Fruit fly (Drosophila melanogaster): Measurements from ENCODE around the gene CG8852.
A peak's percentile ranks its signal among the peaks of the same experiment; 100 is the strongest.

Gene CG8852

dm6 chr2L:3482712-3483111 lies 42.2 kb upstream of the CG8852 start (continued):
- TF ChIP-seq Hr38 (GFP tag; optimal IDR thresholded peaks at IDR 0.05) (no peak), Eip75B (GFP tag; optimal IDR thresholded peaks at IDR 0.05) (no peak), Ets21C (GFP tag; optimal IDR thresholded peaks at IDR 0.05) (no peak), Eip78C (GFP tag) (peak; percentile 84), OdsH (GFP tag; optimal IDR thresholded peaks at IDR 0.05) (peak; percentile 59), Gug (GFP tag; IDR thresholded peaks at IDR 0.05) (peak; percentile 75), fd85E (GFP tag; optimal IDR thresholded peaks at IDR 0.05) (no peak), CG10631 (GFP tag; optimal IDR thresholded peaks at IDR 0.05) (peak; percentile 50)

dm6 chr2L:3483672-3484071 lies 41.3 kb upstream of the CG8852 start:
- TF ChIP-seq acj6 (GFP tag; optimal IDR thresholded peaks at IDR 0.05) (no peak), CG4318 (GFP tag; optimal IDR thresholded peaks at IDR 0.05) (no peak), spab (GFP tag; optimal IDR thresholded peaks at IDR 0.05) (no peak), CG32006 (GFP tag; optimal IDR thresholded peaks at IDR 0.05) (peak; percentile 28), Ets21C (GFP tag; optimal IDR thresholded peaks at IDR 0.05) (no peak), Sox14 (GFP tag; optimal IDR thresholded peaks at IDR 0.05) (no peak), CG8119 (GFP tag; IDR thresholded peaks at IDR 0.05) (0 out of 3 replicates have a peak, but pooled peaks have one; percentile 30), svp (GFP tag) (no peak), CG16779 (tag; optimal IDR thresholded peaks at IDR 0.05) (no peak), esn (GFP tag; optimal IDR thresholded peaks at IDR 0.05) (no peak), Hr4 (GFP tag; optimal IDR thresholded peaks at IDR 0.05) (no peak), CG15336 (GFP tag; IDR thresholded peaks at IDR 0.05) (peak; percentile 57; the same call in 1 of the 2 replicates), CG3032 (tag; optimal IDR thresholded peaks at IDR 0.05) (no peak), CG6276 (GFP tag; optimal IDR thresholded peaks at IDR 0.05) (peak; percentile 3), fd85E (GFP tag; optimal IDR thresholded peaks at IDR 0.05) (no peak), eg (GFP tag; IDR thresholded peaks at IDR 0.05) (peak; percentile 57; the same call in 1 of the 3 replicates)

- TF ChIP-seq Hr39 (GFP tag; optimal IDR thresholded peaks at IDR 0.05) (no peak), ss (GFP tag; optimal IDR thresholded peaks at IDR 0.05) (no peak), CG8119 (GFP tag; IDR thresholded peaks at IDR 0.05) (peak; percentile 21; the same call in 1 of the 3 replicates), CG32006 (GFP tag; optimal IDR thresholded peaks at IDR 0.05) (peak; percentile 54), CG15336 (GFP tag; IDR thresholded peaks at IDR 0.05) (peak; percentile 28; the same call in 1 of the 2 replicates), eg (GFP tag; IDR thresholded peaks at IDR 0.05) (no peak), Hr4 (GFP tag; optimal IDR thresholded peaks at IDR 0.05) (peak; percentile 26), CG7368 (GFP tag; optimal IDR thresholded peaks at IDR 0.05) (no peak), svp (GFP tag) (peak; percentile 19), CG4318 (GFP tag; optimal IDR thresholded peaks at IDR 0.05) (no peak), Eip78C (GFP tag) (peak; percentile 52)
Measured at dm6 chr2L:3484759-3485158, 40.2 kb upstream of the CG8852 start.

dm6 chr2L:3485506-3485905 lies 39.4 kb upstream of the CG8852 start:
- TF ChIP-seq Lpt (GFP tag; optimal IDR thresholded peaks at IDR 0.05) (peak; percentile 11), CG7368 (GFP tag; optimal IDR thresholded peaks at IDR 0.05) (no peak), CG11762 (GFP tag; optimal IDR thresholded peaks at IDR 0.05; ENCODE audit: insufficient read depth) (no peak), CG6276 (GFP tag; optimal IDR thresholded peaks at IDR 0.05) (peak; percentile 36), CG8319 (GFP tag; optimal IDR thresholded peaks at IDR 0.05) (no peak), CG6792 (GFP tag; optimal IDR thresholded peaks at IDR 0.05) (no peak), Ets96B (tag; optimal IDR thresholded peaks at IDR 0.05) (no peak), CG10669 (GFP tag; optimal IDR thresholded peaks at IDR 0.05) (no peak), Hr38 (GFP tag; optimal IDR thresholded peaks at IDR 0.05) (no peak), Ets21C (GFP tag; optimal IDR thresholded peaks at IDR 0.05) (no peak), svp (GFP tag) (peak; percentile 10), CG32006 (GFP tag; optimal IDR thresholded peaks at IDR 0.05) (peak; percentile 69), Gug (GFP tag; IDR thresholded peaks at IDR 0.05) (no peak), CG11294 (GFP tag; IDR thresholded peaks at IDR 0.05) (no peak), CG15336 (GFP tag; IDR thresholded peaks at IDR 0.05) (peak; percentile 66), Met (GFP tag; optimal IDR thresholded peaks at IDR 0.05) (no peak), Eip78C (GFP tag) (peak; percentile 30), Blimp-1 (GFP tag; optimal IDR thresholded peaks at IDR 0.05) (no peak), CG34406 (GFP tag; optimal IDR thresholded peaks at IDR 0.05) (no peak), lz (GFP tag; optimal IDR thresholded peaks at IDR 0.05) (no peak), CG6808 (GFP tag; optimal IDR thresholded peaks at IDR 0.05) (no peak), Eip75B (GFP tag; optimal IDR thresholded peaks at IDR 0.05) (no peak), Eip93F (GFP tag; optimal IDR thresholded peaks at IDR 0.05) (no peak), spab (GFP tag; optimal IDR thresholded peaks at IDR 0.05) (no peak), Smox (GFP tag; optimal IDR thresholded peaks at IDR 0.05) (no peak), eg (GFP tag; IDR thresholded peaks at IDR 0.05) (peak; percentile 44; the same call in 2 of the 3 replicates), CG9139 (GFP tag; optimal IDR thresholded peaks at IDR 0.05) (no peak), ss (GFP tag; optimal IDR thresholded peaks at IDR 0.05) (no peak), CG3032 (tag; optimal IDR thresholded peaks at IDR 0.05) (no peak), CG16779 (tag; optimal IDR thresholded peaks at IDR 0.05) (no peak), Hr4 (GFP tag; optimal IDR thresholded peaks at IDR 0.05) (peak; percentile 62), CG8119 (GFP tag; IDR thresholded peaks at IDR 0.05) (peak; percentile 76), acj6 (GFP tag; optimal IDR thresholded peaks at IDR 0.05) (no peak), vri (GFP tag; optimal IDR thresholded peaks at IDR 0.05) (no peak), CG4318 (GFP tag; optimal IDR thresholded peaks at IDR 0.05) (peak; percentile 23), cyc (GFP tag; optimal IDR thresholded peaks at IDR 0.05) (no peak), fd85E (GFP tag; optimal IDR thresholded peaks at IDR 0.05) (no peak)

All from whole organism, prepupa.